Fruit fly (Drosophila melanogaster) whole organism, pupa: Measurements from ENCODE around the gene CG33514.

Experiments
- CG10348 ChIP-seq: fragments of 200-800 bp; sonication (Bioruptor generic); IDR thresholded peaks from 2 replicates; pipeline ENCODE4 v1.3.6; 2022; ENCODE audit warnings: missing biosample characterization, missing genetic modification characterization
- CG12605 ChIP-seq: fragments of 200-800 bp; sonication (Bioruptor generic); IDR thresholded peaks from 2 replicates; pipeline ENCODE4 v1.3.6; 2022; ENCODE audit warnings: missing biosample characterization, missing genetic modification characterization
- CG13204 ChIP-seq: fragments of 200-800 bp; sonication (Bioruptor generic); optimal IDR thresholded peaks from 2 replicates; lab custom pipeline; 2018; ENCODE audit warnings: missing biosample characterization, mild to moderate bottlenecking, missing genetic modification characterization, moderate library complexity
- CG14655 ChIP-seq: fragments of 200-800 bp; sonication (Bioruptor generic); optimal IDR thresholded peaks from 3 replicates; lab custom pipeline; 2017; ENCODE audit warnings: mild to moderate bottlenecking, missing biosample characterization, missing genetic modification reagents, missing genetic modification characterization
- CG15710 ChIP-seq: fragments of 200-800 bp; sonication (Bioruptor generic); optimal IDR thresholded peaks from 2 replicates; lab custom pipeline; 2018; ENCODE audit warnings: missing biosample characterization, mild to moderate bottlenecking, missing genetic modification characterization, moderate library complexity
- CG17806 ChIP-seq: fragments of 200-800 bp; sonication (Bioruptor generic); optimal IDR thresholded peaks from 2 replicates; lab custom pipeline; 2018; ENCODE audit warnings: missing biosample characterization, mild to moderate bottlenecking, missing genetic modification characterization, moderate library complexity
- CG32121 ChIP-seq: fragments of 200-800 bp; sonication (Bioruptor generic); IDR thresholded peaks from 2 replicates; pipeline ENCODE4 v1.3.6; 2022; ENCODE audit warnings: missing biosample characterization, missing genetic modification characterization
- CG34367 ChIP-seq: fragments of 200-800 bp; sonication (Bioruptor generic); optimal IDR thresholded peaks from 2 replicates; lab custom pipeline; 2018; ENCODE audit warnings: missing biosample characterization, mild to moderate bottlenecking, missing genetic modification characterization
- CG4496 ChIP-seq: fragments of 200-800 bp; sonication (Bioruptor generic); IDR thresholded peaks from 3 replicates; pipeline ENCODE4 v1.3.6; 2022; ENCODE audit warnings: missing biosample characterization, missing genetic modification characterization
- CG8159 ChIP-seq: fragments of 200-800 bp; sonication (Bioruptor generic); optimal IDR thresholded peaks from 3 replicates; lab custom pipeline; 2018; ENCODE audit warnings: missing biosample characterization, mild to moderate bottlenecking, missing genetic modification characterization, moderate library complexity
- CG8301 ChIP-seq: fragments of 200-800 bp; sonication (Bioruptor generic); optimal IDR thresholded peaks from 2 replicates; lab custom pipeline; 2018; ENCODE audit warnings: missing biosample characterization, mild to moderate bottlenecking, missing genetic modification characterization
- CG9948 ChIP-seq: fragments of 200-800 bp; sonication (Bioruptor generic); optimal IDR thresholded peaks from 2 replicates; lab custom pipeline; 2018; ENCODE audit warnings: missing biosample characterization, mild to moderate bottlenecking, missing genetic modification characterization, moderate library complexity
- D1 ChIP-seq: fragments of 200-800 bp; sonication (Bioruptor generic); optimal IDR thresholded peaks from 2 replicates; lab custom pipeline; 2018; ENCODE audit warnings: missing biosample characterization, mild to moderate bottlenecking, missing genetic modification characterization, moderate library complexity
- EcR ChIP-seq: fragments of 200-800 bp; sonication (Bioruptor generic); optimal IDR thresholded peaks from 3 replicates; lab custom pipeline; 2019; ENCODE audit warnings: missing biosample characterization, missing genetic modification characterization, mild to moderate bottlenecking, moderate library complexity, missing genetic modification reagents
- Ets98B ChIP-seq: fragments of 200-800 bp; sonication (Bioruptor generic); IDR thresholded peaks from 2 replicates; pipeline ENCODE4 v1.3.6; 2022; ENCODE audit warnings: missing biosample characterization, missing genetic modification characterization
- Pif1A ChIP-seq: fragments of 200-800 bp; sonication (Bioruptor generic); optimal IDR thresholded peaks from 3 replicates; lab custom pipeline; 2016; ENCODE audit warnings: missing biosample characterization, missing genetic modification characterization
- Pif1B ChIP-seq: fragments of 200-800 bp; sonication (Bioruptor generic); optimal IDR thresholded peaks from 3 replicates; lab custom pipeline; 2016; ENCODE audit warnings: missing biosample characterization, missing genetic modification characterization
- Snoo ChIP-seq: fragments of 200-800 bp; sonication (Bioruptor generic); optimal IDR thresholded peaks from 3 replicates; lab custom pipeline; 2017; ENCODE audit warnings: missing biosample characterization, mild to moderate bottlenecking, missing genetic modification characterization, inconsistent platforms
- fd96Ca ChIP-seq: fragments of 200-800 bp; sonication (Bioruptor generic); IDR thresholded peaks from 3 replicates; pipeline ENCODE4 v1.3.6; 2022; ENCODE audit warnings: missing biosample characterization, missing genetic modification characterization
- gl ChIP-seq: fragments of 200-800 bp; sonication (Bioruptor generic); optimal IDR thresholded peaks from 2 replicates; lab custom pipeline; 2018; ENCODE audit warnings: missing biosample characterization, mild to moderate bottlenecking, missing genetic modification characterization
- rn ChIP-seq: fragments of 200-800 bp; sonication (Bioruptor generic); IDR thresholded peaks from 2 replicates; pipeline ENCODE4 v1.3.6; 2022; ENCODE audit warnings: missing biosample characterization, missing genetic modification characterization

Gene CG33514

dm6 chr3L:4401241-4401640, 36.0 kb downstream of the CG33514 start:
- TF ChIP-seq CG8301 (tag; lab: Kevin White, UChicago) (no peak), CG34367 (tag; lab: Kevin White, UChicago) (no peak), CG9948 (tag; lab: Kevin White, UChicago) (no peak), CG8159 (no peak), CG12605 (no peak), rn (GFP tag; lab: Robert Waterston, UW) (no peak), D1 (tag; lab: Kevin White, UChicago) (no peak), Ets98B (GFP tag; lab: Robert Waterston, UW) (no peak), fd96Ca (no peak), CG32121 (no peak), CG14655 (no peak), CG10348 (GFP tag; lab: Robert Waterston, UW) (no peak), Snoo (tag; lab: Kevin White, UChicago) (no peak), gl (no peak), CG4496 (GFP tag; lab: Robert Waterston, UW) (no peak), CG13204 (GFP tag; lab: Kevin White, UChicago) (no peak), CG17806 (no peak), CG15710 (tag; lab: Kevin White, UChicago) (no peak), EcR (no peak), Pif1B (GFP tag; lab: Kevin White, UChicago) (no peak)

dm6 chr3L:4403180-4403769, 38.0 kb downstream of the CG33514 start, which contains the start of gene Syx17:
Gene Syx17 (plus strand): TSS chr3L:4403487.
- TF ChIP-seq CG10348 (GFP tag; lab: Robert Waterston, UW) = no peak
- TF ChIP-seq CG17806 = peak; percentile 49
- peak; percentile 67 for TF ChIP-seq CG8301 (tag; lab: Kevin White, UChicago)
- TF ChIP-seq D1 (tag; lab: Kevin White, UChicago) = peak; percentile 28
- TF ChIP-seq CG14655 = peak; percentile 55
- TF ChIP-seq CG32121 = peak; percentile 61; the same call in 1 of the 2 replicates
- TF ChIP-seq CG34367 (tag; lab: Kevin White, UChicago) = peak; percentile 35
- peak; percentile 74 for TF ChIP-seq CG4496 (GFP tag; lab: Robert Waterston, UW)
- peak; percentile 37 for TF ChIP-seq Snoo (tag; lab: Kevin White, UChicago)
- TF ChIP-seq CG13204 (GFP tag; lab: Kevin White, UChicago) = no peak
- peak; percentile 46 for TF ChIP-seq CG8159
- peak; percentile 62 for TF ChIP-seq Pif1A (GFP tag; lab: Kevin White, UChicago)
- peak; percentile 47 for TF ChIP-seq Pif1B (GFP tag; lab: Kevin White, UChicago)
- no peak for TF ChIP-seq gl
- TF ChIP-seq CG15710 (tag; lab: Kevin White, UChicago) = peak; percentile 43
- peak; percentile 49 for TF ChIP-seq EcR
- TF ChIP-seq Ets98B (GFP tag; lab: Robert Waterston, UW) = peak; percentile 71
- peak; percentile 35; the same call in 1 of the 2 replicates for TF ChIP-seq CG12605
- TF ChIP-seq rn (GFP tag; lab: Robert Waterston, UW) = no peak
- TF ChIP-seq CG9948 (tag; lab: Kevin White, UChicago) = peak; percentile 51
- peak; percentile 26; the same call in 1 of the 3 replicates for TF ChIP-seq fd96Ca
- TF ChIP-seq, all 21 proteins: peak for 17

- TF ChIP-seq CG14655 (no peak), CG15710 (tag; lab: Kevin White, UChicago) (no peak), CG13204 (GFP tag; lab: Kevin White, UChicago) (no peak), rn (GFP tag; lab: Robert Waterston, UW) (no peak), CG8159 (no peak), Snoo (tag; lab: Kevin White, UChicago) (no peak), CG9948 (tag; lab: Kevin White, UChicago) (no peak)
Observed at dm6 chr3L:4405922-4406321, 40.7 kb downstream of the CG33514 start, which contains the start of gene CG15019. Gene CG15019 (minus strand): TSS chr3L:4406059.

- TF ChIP-seq CG10348 (GFP tag; lab: Robert Waterston, UW) (peak; percentile 41; the same call in 1 of the 2 replicates), Ets98B (GFP tag; lab: Robert Waterston, UW) (no peak; the same call in 1 of the 2 replicates), CG4496 (GFP tag; lab: Robert Waterston, UW) (peak; percentile 57; the same call in 2 of the 3 replicates), CG8301 (tag; lab: Kevin White, UChicago) (peak; percentile 89), CG8159 (peak; percentile 94), CG32121 (peak; percentile 56), D1 (tag; lab: Kevin White, UChicago) (peak; percentile 65), Pif1A (GFP tag; lab: Kevin White, UChicago) (peak; percentile 83), CG14655 (peak; percentile 93), CG34367 (tag; lab: Kevin White, UChicago) (peak; percentile 84), rn (GFP tag; lab: Robert Waterston, UW) (no peak), Snoo (tag; lab: Kevin White, UChicago) (peak; percentile 85), CG9948 (tag; lab: Kevin White, UChicago) (peak; percentile 85), EcR (peak; percentile 53), CG12605 (no peak), gl (peak; percentile 60), Pif1B (GFP tag; lab: Kevin White, UChicago) (peak; percentile 83), CG13204 (GFP tag; lab: Kevin White, UChicago) (peak; percentile 51), CG17806 (peak; percentile 82), fd96Ca (peak; percentile 47; the same call in 2 of the 3 replicates), CG15710 (tag; lab: Kevin White, UChicago) (peak; percentile 91)
Observed at dm6 chr3L:4406653-4407257, 41.5 kb downstream of the CG33514 start, which contains the start of gene TP53INP. Gene TP53INP (plus strand): TSS chr3L:4406943.

- TF ChIP-seq CG8301 (tag; lab: Kevin White, UChicago) (peak; percentile 60), CG32121 (peak; percentile 37), CG9948 (tag; lab: Kevin White, UChicago) (peak; percentile 21), Pif1B (GFP tag; lab: Kevin White, UChicago) (peak; percentile 30), CG14655 (peak; percentile 75), Ets98B (GFP tag; lab: Robert Waterston, UW) (peak; percentile 71), D1 (tag; lab: Kevin White, UChicago) (no peak), CG17806 (peak; percentile 21), gl (no peak), CG34367 (tag; lab: Kevin White, UChicago) (peak; percentile 29), rn (GFP tag; lab: Robert Waterston, UW) (no peak), CG13204 (GFP tag; lab: Kevin White, UChicago) (no peak), Snoo (tag; lab: Kevin White, UChicago) (no peak), CG15710 (tag; lab: Kevin White, UChicago) (peak; percentile 39), EcR (no peak), fd96Ca (0 out of 3 replicates have a peak, but pooled peaks have one; percentile 46), CG8159 (peak; percentile 45), Pif1A (GFP tag; lab: Kevin White, UChicago) (peak; percentile 54), CG10348 (GFP tag; lab: Robert Waterston, UW) (no peak), CG12605 (peak; percentile 60), CG4496 (GFP tag; lab: Robert Waterston, UW) (peak; percentile 74; the same call in 2 of the 3 replicates)
Observed at dm6 chr3L:4407743-4408142, 42.5 kb downstream of the CG33514 start.
